Worm (Caenorhabditis elegans): ENCODE measurements around the gene Y110A2AL.5.

Y110A2AL.5 gene

ce11 chrII:2852493-2852892 lies 11.8 kb upstream of the Y110A2AL.5 start, which contains the start of gene ptc-3:
Gene ptc-3, minus strand, starts transcription at chrII:2852593.
- TF ChIP-seq ces-1 (GFP tag; optimal IDR thresholded peaks at IDR 0.05) (no peak), drap-1 (GFP tag; optimal IDR thresholded peaks at IDR 0.05) (no peak), mep-1 (tag; optimal IDR thresholded peaks at IDR 0.05) (no peak), cnd-1 (tag; optimal IDR thresholded peaks at IDR 0.05) (no peak), blmp-1 (tag; optimal IDR thresholded peaks at IDR 0.05) (no peak), elt-3 (tag; optimal IDR thresholded peaks at IDR 0.05) (no peak), lsy-2 (tag; optimal IDR thresholded peaks at IDR 0.05) (no peak), mab-5 (tag; optimal IDR thresholded peaks at IDR 0.05) (no peak), M03D4.4 (tag; optimal IDR thresholded peaks at IDR 0.05) (no peak), elt-1 (tag; optimal IDR thresholded peaks at IDR 0.05; ENCODE audit: borderline replicate concordance, insufficient read depth) (no peak)

DNA sequence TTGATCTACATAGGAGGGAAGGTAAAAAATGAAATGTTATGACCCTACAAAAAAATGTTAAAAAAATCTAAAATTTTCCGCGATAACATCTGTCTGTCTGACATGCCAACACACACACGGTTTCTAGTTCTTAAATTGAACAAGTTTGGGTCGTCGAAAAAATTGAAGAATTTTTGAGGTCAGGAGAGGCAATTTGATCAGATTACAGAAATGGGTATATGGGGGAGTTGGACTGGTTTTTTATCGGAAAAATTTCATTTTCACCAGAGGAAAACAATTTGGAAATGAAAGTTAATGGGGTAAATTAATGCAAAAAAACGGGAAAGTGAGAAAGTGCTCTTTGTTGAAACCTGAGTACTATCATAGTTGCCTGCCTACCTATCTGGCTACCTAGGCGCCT lies 10.6 kb upstream of the Y110A2AL.5 start:
- TF ChIP-seq ztf-11 (tag; optimal IDR thresholded peaks at IDR 0.05) (no peak), sem-2 (GFP tag; optimal IDR thresholded peaks at IDR 0.05) (no peak), ceh-43 (GFP tag; optimal IDR thresholded peaks at IDR 0.05) (no peak), nhr-12 (tag; optimal IDR thresholded peaks at IDR 0.05) (no peak), lin-32 (GFP tag; optimal IDR thresholded peaks at IDR 0.05) (no peak), ceh-39 (tag; optimal IDR thresholded peaks at IDR 0.05) (no peak), hlh-1 (tag; optimal IDR thresholded peaks at IDR 0.05) (no peak), elt-1 (tag; optimal IDR thresholded peaks at IDR 0.05; ENCODE audit: borderline replicate concordance, insufficient read depth) (no peak), mab-5 (tag; optimal IDR thresholded peaks at IDR 0.05) (no peak), unc-120 (tag; optimal IDR thresholded peaks at IDR 0.05; ENCODE audit: poor library complexity, severe bottlenecking) (no peak), lsy-2 (tag; optimal IDR thresholded peaks at IDR 0.05) (no peak), lin-13 (tag; optimal IDR thresholded peaks at IDR 0.05) (no peak), unc-39 (tag; optimal IDR thresholded peaks at IDR 0.05) (no peak), flh-1 (GFP tag; optimal IDR thresholded peaks at IDR 0.05) (no peak), drap-1 (GFP tag; optimal IDR thresholded peaks at IDR 0.05) (no peak), tbx-8 (GFP tag; optimal IDR thresholded peaks at IDR 0.05) (no peak), nhr-2 (tag; optimal IDR thresholded peaks at IDR 0.05) (no peak)

DNA sequence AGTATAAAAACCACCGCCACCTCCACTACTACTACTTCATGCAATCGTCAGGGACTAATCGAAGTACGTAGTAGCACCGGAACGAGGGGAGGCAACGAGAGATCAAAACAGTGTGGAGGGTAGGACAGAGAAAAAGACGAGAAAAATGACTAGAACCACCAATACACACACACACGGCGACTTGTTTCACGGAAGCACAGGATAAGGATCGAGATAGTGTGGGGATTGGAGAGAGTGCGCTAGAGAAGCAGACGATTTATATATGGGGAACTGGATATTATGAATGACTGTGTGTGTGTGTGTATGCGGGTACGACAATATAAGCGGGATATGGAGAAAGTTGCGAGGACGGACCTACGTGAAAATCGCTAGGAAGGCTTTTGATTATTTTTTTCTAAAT lies 9.5 kb upstream of the Y110A2AL.5 start:
- TF ChIP-seq hlh-1 (tag; optimal IDR thresholded peaks at IDR 0.05) (no peak), blmp-1 (tag; optimal IDR thresholded peaks at IDR 0.05) (peak; percentile 24), flh-1 (GFP tag; optimal IDR thresholded peaks at IDR 0.05) (no peak), nhr-2 (tag; optimal IDR thresholded peaks at IDR 0.05) (no peak), nhr-237 (tag; optimal IDR thresholded peaks at IDR 0.05) (no peak)

- TF ChIP-seq nhr-28 (tag; optimal IDR thresholded peaks at IDR 0.05) = no peak
- no peak for TF ChIP-seq hlh-1 (tag; optimal IDR thresholded peaks at IDR 0.05)
- no peak for TF ChIP-seq tbx-8 (GFP tag; optimal IDR thresholded peaks at IDR 0.05)
- no peak for TF ChIP-seq bed-3 (GFP tag; optimal IDR thresholded peaks at IDR 0.05)
- TF ChIP-seq ztf-11 (tag; optimal IDR thresholded peaks at IDR 0.05) = no peak
- TF ChIP-seq cnd-1 (tag; optimal IDR thresholded peaks at IDR 0.05) = no peak
- no peak for TF ChIP-seq nhr-237 (tag; optimal IDR thresholded peaks at IDR 0.05)
- no peak for TF ChIP-seq nhr-76 (tag; optimal IDR thresholded peaks at IDR 0.05)
- TF ChIP-seq mab-5 (tag; optimal IDR thresholded peaks at IDR 0.05) = no peak
- no peak for TF ChIP-seq nhr-12 (tag; optimal IDR thresholded peaks at IDR 0.05)
- no peak for TF ChIP-seq sem-2 (GFP tag; optimal IDR thresholded peaks at IDR 0.05)
- TF ChIP-seq elt-1 (tag; optimal IDR thresholded peaks at IDR 0.05; ENCODE audit: borderline replicate concordance, insufficient read depth) = no peak
- no peak for TF ChIP-seq nhr-2 (tag; optimal IDR thresholded peaks at IDR 0.05)
- TF ChIP-seq ceh-83 (GFP tag; optimal IDR thresholded peaks at IDR 0.05) = no peak
- no peak for TF ChIP-seq M03D4.4 (tag; optimal IDR thresholded peaks at IDR 0.05)
- TF ChIP-seq unc-39 (tag; optimal IDR thresholded peaks at IDR 0.05) = no peak
- no peak for TF ChIP-seq ces-1 (GFP tag; optimal IDR thresholded peaks at IDR 0.05)
- TF ChIP-seq elt-3 (tag; optimal IDR thresholded peaks at IDR 0.05) = no peak
- TF ChIP-seq ceh-39 (tag; optimal IDR thresholded peaks at IDR 0.05) = no peak
Measured at ce11 chrII:2856114-2856513, 8.2 kb upstream of the Y110A2AL.5 start.

DNA sequence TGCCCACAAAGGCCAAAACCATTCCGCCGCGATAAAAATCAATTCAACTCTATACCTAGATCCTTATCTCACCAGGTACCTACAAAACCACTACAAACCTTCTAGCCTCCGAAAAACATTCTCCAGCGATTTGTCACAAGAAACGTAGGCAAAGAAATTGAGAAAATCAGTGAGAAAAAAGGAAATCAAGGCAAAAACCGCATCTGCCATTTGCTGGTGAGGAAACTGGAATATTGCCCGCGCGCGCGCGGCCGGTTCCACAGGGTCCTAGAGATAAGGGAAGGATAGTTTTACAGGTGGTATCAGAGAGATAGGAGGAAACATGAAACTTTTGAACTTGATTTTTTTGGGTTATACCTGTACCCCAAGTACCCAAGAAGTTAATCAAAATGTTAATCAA lies 6.8 kb upstream of the Y110A2AL.5 start:
- TF ChIP-seq elt-1 (tag; optimal IDR thresholded peaks at IDR 0.05; ENCODE audit: borderline replicate concordance, insufficient read depth) = peak; percentile 49
- no peak for TF ChIP-seq blmp-1 (tag; optimal IDR thresholded peaks at IDR 0.05)
- TF ChIP-seq ceh-39 (tag; optimal IDR thresholded peaks at IDR 0.05) = no peak
- TF ChIP-seq nhr-12 (tag; optimal IDR thresholded peaks at IDR 0.05) = no peak

ce11 chrII:2858851-2859250 lies 5.5 kb upstream of the Y110A2AL.5 start:
- no peak for TF ChIP-seq nhr-12 (tag; optimal IDR thresholded peaks at IDR 0.05)
- no peak for TF ChIP-seq sem-2 (GFP tag; optimal IDR thresholded peaks at IDR 0.05)
- no peak for TF ChIP-seq elt-1 (tag; optimal IDR thresholded peaks at IDR 0.05; ENCODE audit: borderline replicate concordance, insufficient read depth)
- TF ChIP-seq elt-3 (tag; optimal IDR thresholded peaks at IDR 0.05) = no peak
- TF ChIP-seq nhr-28 (tag; optimal IDR thresholded peaks at IDR 0.05) = no peak
- TF ChIP-seq mab-5 (tag; optimal IDR thresholded peaks at IDR 0.05) = no peak
- no peak for TF ChIP-seq zip-8 (tag; optimal IDR thresholded peaks at IDR 0.05)
- TF ChIP-seq ham-2 (GFP tag; optimal IDR thresholded peaks at IDR 0.05) = no peak
- no peak for TF ChIP-seq nhr-237 (tag; optimal IDR thresholded peaks at IDR 0.05)
- TF ChIP-seq ztf-11 (tag; optimal IDR thresholded peaks at IDR 0.05) = no peak
- TF ChIP-seq nhr-76 (tag; optimal IDR thresholded peaks at IDR 0.05) = no peak
- TF ChIP-seq sptf-1 (tag; optimal IDR thresholded peaks at IDR 0.05) = no peak
- no peak for TF ChIP-seq flh-1 (GFP tag; optimal IDR thresholded peaks at IDR 0.05)
- TF ChIP-seq unc-39 (tag; optimal IDR thresholded peaks at IDR 0.05) = no peak
- TF ChIP-seq ceh-39 (tag; optimal IDR thresholded peaks at IDR 0.05) = no peak
- TF ChIP-seq nhr-2 (tag; optimal IDR thresholded peaks at IDR 0.05) = no peak
- no peak for TF ChIP-seq mls-2 (tag; optimal IDR thresholded peaks at IDR 0.05)
